Fruit fly (Drosophila melanogaster) whole organism, embryonic: Measurements from ENCODE around the gene CG45066.

Experiments used
- Abd-B ChIP-seq: fragments of 200-800 bp; sonication (Bioruptor generic); optimal IDR thresholded peaks from 2 replicates; lab custom pipeline; 2018; ENCODE audit warnings: missing biosample characterization, mild to moderate bottlenecking, missing genetic modification characterization, moderate library complexity
- Adf1 ChIP-seq: fragments of 200-800 bp; sonication (Bioruptor generic); IDR thresholded peaks from 2 replicates; pipeline ENCODE4 v1.3.6; 2022; ENCODE audit warnings: missing biosample characterization, missing genetic modification characterization
- Antp ChIP-seq: fragments of 200-800 bp; sonication (Bioruptor generic); optimal IDR thresholded peaks from 3 replicates; lab custom pipeline; 2016; ENCODE audit warnings: missing biosample characterization, missing genetic modification characterization
- Awh ChIP-seq: fragments of 200-800 bp; sonication (Bioruptor generic); IDR thresholded peaks from 2 replicates; pipeline ENCODE4, ENCODE4 v1.3.6; 2022; ENCODE audit warnings: missing biosample characterization, missing genetic modification characterization
- CG10979 ChIP-seq: fragments of 200-800 bp; sonication (Bioruptor generic); optimal IDR thresholded peaks from 2 replicates; lab custom pipeline; 2018; ENCODE audit warnings: missing biosample characterization, mild to moderate bottlenecking, missing genetic modification characterization, moderate library complexity
- CG11695 ChIP-seq: fragments of 200-800 bp; sonication (Bioruptor generic); IDR thresholded peaks from 3 replicates; pipeline ENCODE4 v1.3.6; 2022; ENCODE audit warnings: missing biosample characterization, missing genetic modification characterization
- CG12104 ChIP-seq: fragments of 200-800 bp; sonication (Bioruptor generic); optimal IDR thresholded peaks from 3 replicates; lab custom pipeline; 2016; ENCODE audit warnings: missing biosample characterization, missing genetic modification characterization
- CG1233 ChIP-seq: fragments of 200-800 bp; sonication (Bioruptor generic); optimal IDR thresholded peaks from 4 replicates; lab custom pipeline; 2018; ENCODE audit warnings: missing biosample characterization, mild to moderate bottlenecking, missing genetic modification characterization
- CG14441 ChIP-seq: fragments of 200-800 bp; sonication (Bioruptor generic); IDR thresholded peaks from 2 replicates; pipeline ENCODE4 v1.3.6; 2022; ENCODE audit warnings: missing biosample characterization, missing genetic modification characterization
- CG15269 ChIP-seq: fragments of 200-800 bp; sonication (Bioruptor generic); optimal IDR thresholded peaks from 2 replicates; lab custom pipeline; 2018; ENCODE audit warnings: missing biosample characterization, mild to moderate bottlenecking, missing genetic modification characterization, moderate library complexity
- CG17328 ChIP-seq: fragments of 200-800 bp; sonication (Bioruptor generic); IDR thresholded peaks from 2 replicates; pipeline ENCODE4 v1.3.6; 2022; ENCODE audit warnings: missing biosample characterization, missing genetic modification characterization
- CG18011 ChIP-seq: fragments of 200-800 bp; sonication (Bioruptor generic); optimal IDR thresholded peaks from 2 replicates; lab custom pipeline; 2017; ENCODE audit warnings: missing biosample characterization, missing genetic modification characterization, mild to moderate bottlenecking, moderate library complexity, missing genotype
- CG2875 ChIP-seq: fragments of 200-800 bp; sonication (Bioruptor generic); optimal IDR thresholded peaks from 2 replicates; lab custom pipeline; 2017; ENCODE audit warnings: missing biosample characterization, mild to moderate bottlenecking, missing genetic modification characterization, missing genetic modification reagents
- CG3163 ChIP-seq: fragments of 200-800 bp; sonication (Bioruptor generic); optimal IDR thresholded peaks from 3 replicates; lab custom pipeline; 2016; ENCODE audit warnings: missing biosample characterization, missing genetic modification characterization
- CG3726 ChIP-seq: fragments of 200-800 bp; sonication (Bioruptor generic); IDR thresholded peaks from 3 replicates; pipeline ENCODE4, ENCODE4 v1.3.6; 2022; ENCODE audit warnings: missing biosample characterization, missing genetic modification characterization
- CG5953 ChIP-seq: fragments of 200-800 bp; sonication (Bioruptor generic); IDR thresholded peaks from 2 replicates; pipeline ENCODE4 v1.3.6; 2022; ENCODE audit warnings: missing biosample characterization, missing genetic modification characterization
- CG6854 ChIP-seq: fragments of 200-800 bp; sonication (Bioruptor generic); optimal IDR thresholded peaks from 3 replicates; lab custom pipeline; 2017; ENCODE audit warnings: missing biosample characterization, mild to moderate bottlenecking, missing genetic modification characterization
- CG7786 ChIP-seq: fragments of 200-800 bp; sonication (Bioruptor generic); optimal IDR thresholded peaks from 2 replicates; lab custom pipeline; 2016; ENCODE audit warnings: missing biosample characterization, missing genetic modification characterization
- CHES-1-like ChIP-seq: fragments of 200-800 bp; sonication (Bioruptor generic); optimal IDR thresholded peaks from 2 replicates; lab custom pipeline; 2016; ENCODE audit warnings: missing biosample characterization, missing genetic modification characterization
- Deaf1 ChIP-seq: fragments of 200-800 bp; optimal IDR thresholded peaks from 3 replicates; lab custom pipeline; 2019; ENCODE audit warnings: missing biosample characterization, mild to moderate bottlenecking, missing genetic modification characterization, moderate library complexity
- Ets97D ChIP-seq: fragments of 200-800 bp; sonication (Bioruptor generic); optimal IDR thresholded peaks from 3 replicates; lab custom pipeline; 2016; ENCODE audit warnings: missing biosample characterization, missing genetic modification characterization
- Lpt ChIP-seq: fragments of >200 bp; optimal IDR thresholded peaks from 2 replicates; lab custom pipeline; 2018; ENCODE audit warnings: missing biosample characterization, missing genetic modification characterization
- PHDP ChIP-seq: fragments of 200-800 bp; sonication (Bioruptor generic); optimal IDR thresholded peaks from 3 replicates; lab custom pipeline; 2018; ENCODE audit warnings: missing biosample characterization, mild to moderate bottlenecking, missing genetic modification characterization, moderate library complexity
- Rx ChIP-seq: fragments of 200-800 bp; sonication (Bioruptor generic); IDR thresholded peaks from 2 replicates; pipeline ENCODE4 v1.3.6; 2022; ENCODE audit warnings: missing biosample characterization, missing genetic modification characterization
- Scr ChIP-seq: fragments of 200-800 bp; sonication (Bioruptor generic); IDR thresholded peaks from 2 replicates; pipeline ENCODE4 v1.3.6; 2022; ENCODE audit warnings: missing biosample characterization, missing genetic modification characterization; ENCODE audit not compliant: partially characterized antibody
- Sry-β ChIP-seq: fragments of 200-800 bp; sonication (Bioruptor generic); optimal IDR thresholded peaks from 2 replicates; lab custom pipeline; 2018; ENCODE audit warnings: missing biosample characterization, mild to moderate bottlenecking, missing genetic modification characterization, moderate library complexity
- Stat92E ChIP-seq, 3 experiments: fragments of >200 bp in 2 of 3; fragments of 200-800 bp in 1 of 3; sonication (Bioruptor generic) in 1 of 3; optimal IDR thresholded peaks; 2 replicates each; lab custom pipeline; 2017 to 2019; ENCODE audit warnings: missing biosample characterization in 3 of 3, missing genetic modification characterization in 3 of 3, mild to moderate bottlenecking in 1 of 3, moderate library complexity in 1 of 3
- Usf ChIP-seq: fragments of 200-800 bp; sonication (Bioruptor generic); optimal IDR thresholded peaks from 2 replicates; lab custom pipeline; 2017; ENCODE audit warnings: missing genotype, missing biosample characterization, missing genetic modification characterization
- YL-1 ChIP-seq: fragments of 200-800 bp; sonication (Bioruptor generic); optimal IDR thresholded peaks from 3 replicates; lab custom pipeline; 2017; ENCODE audit warnings: missing biosample characterization, mild to moderate bottlenecking, missing genetic modification characterization
- abd-A ChIP-seq: fragments of 200-800 bp; sonication (Bioruptor generic); optimal IDR thresholded peaks from 3 replicates; lab custom pipeline; 2019; ENCODE audit warnings: missing biosample characterization, mild to moderate bottlenecking, missing genetic modification characterization, moderate library complexity
- cad ChIP-seq: fragments of >200 bp; optimal IDR thresholded peaks from 2 replicates; lab custom pipeline; 2017; ENCODE audit warnings: missing biosample characterization, missing genetic modification characterization
- corto ChIP-seq: fragments of 200-800 bp; sonication (Bioruptor generic); optimal IDR thresholded peaks from 2 replicates; lab custom pipeline; 2016; ENCODE audit warnings: missing biosample characterization, mild to moderate bottlenecking, missing genetic modification characterization, moderate library complexity
- crc ChIP-seq: fragments of 200-800 bp; sonication (Bioruptor generic); optimal IDR thresholded peaks from 2 replicates; lab custom pipeline; 2016; ENCODE audit warnings: missing biosample characterization, missing genetic modification characterization
- da ChIP-seq: fragments of 200-800 bp; sonication (Bioruptor generic); optimal IDR thresholded peaks from 2 replicates; lab custom pipeline; 2016; ENCODE audit warnings: missing biosample characterization, missing genetic modification characterization
- dati ChIP-seq: fragments of 200-800 bp; sonication (Bioruptor generic); IDR thresholded peaks from 2 replicates; pipeline ENCODE4 v1.3.6; 2022; ENCODE audit warnings: missing biosample characterization, missing genetic modification characterization
- ewg ChIP-seq: fragments of 200-800 bp; sonication (Bioruptor generic); optimal IDR thresholded peaks from 3 replicates; lab custom pipeline; 2017; ENCODE audit warnings: mild to moderate bottlenecking, missing biosample characterization, missing genetic modification reagents, missing genetic modification characterization
- gfzf ChIP-seq: fragments of 200-800 bp; sonication (Bioruptor generic); optimal IDR thresholded peaks from 2 replicates; lab custom pipeline; 2016; ENCODE audit warnings: missing biosample characterization, mild to moderate bottlenecking, missing genetic modification characterization, moderate library complexity
- hkb ChIP-seq, 2 experiments: fragments of 200-800 bp in 1 of 2; fragments of >200 bp in 1 of 2; sonication (Bioruptor generic) in 1 of 2; IDR thresholded peaks in 1 of 2; optimal IDR thresholded peaks in 1 of 2; 2 replicates each; pipeline versions ENCODE4 v1.3.6 to Lab custom; 2017 to 2022; ENCODE audit warnings: missing biosample characterization in 1 of 2, missing genetic modification characterization in 1 of 2
- insv ChIP-seq, 2 experiments: fragments of 200-800 bp; sonication (Bioruptor generic); optimal IDR thresholded peaks; 3 replicates each; lab custom pipeline; 2016 to 2018; ENCODE audit warnings: missing biosample characterization in 2 of 2, missing genetic modification characterization in 2 of 2
- ken ChIP-seq: fragments of 200-800 bp; sonication (Bioruptor generic); IDR thresholded peaks from 3 replicates; pipeline ENCODE4 v1.3.6; 2022; ENCODE audit warnings: missing biosample characterization, missing genetic modification characterization
- lmd ChIP-seq: fragments of 200-800 bp; sonication (Bioruptor generic); IDR thresholded peaks from 2 replicates; pipeline ENCODE4 v1.3.6; 2022; ENCODE audit warnings: missing biosample characterization, missing genetic modification characterization
- nau ChIP-seq: fragments of 200-800 bp; sonication (Bioruptor generic); optimal IDR thresholded peaks from 3 replicates; lab custom pipeline; 2017; ENCODE audit warnings: missing biosample characterization, mild to moderate bottlenecking, missing genetic modification characterization, missing genetic modification reagents
- row ChIP-seq: fragments of 200-800 bp; sonication (Bioruptor generic); IDR thresholded peaks from 3 replicates; pipeline ENCODE4 v1.3.6; 2022; ENCODE audit warnings: missing biosample characterization, missing genetic modification characterization
- sima ChIP-seq: fragments of 200-800 bp; sonication (Bioruptor generic); optimal IDR thresholded peaks from 2 replicates; lab custom pipeline; 2016; ENCODE audit warnings: missing biosample characterization, missing genetic modification characterization
- slbo ChIP-seq: fragments of 200-800 bp; sonication (Bioruptor generic); IDR thresholded peaks from 2 replicates; pipeline ENCODE4 v1.3.6; 2022; ENCODE audit warnings: missing biosample characterization, missing genetic modification characterization
- sr ChIP-seq: fragments of 200-800 bp; sonication (Bioruptor generic); IDR thresholded peaks from 3 replicates; pipeline ENCODE4 v1.3.6; 2022; ENCODE audit warnings: missing biosample characterization, missing genetic modification characterization
- tio ChIP-seq: fragments of 200-800 bp; sonication (Bioruptor generic); optimal IDR thresholded peaks from 2 replicates; lab custom pipeline; 2017; ENCODE audit warnings: missing biosample characterization, missing genetic modification characterization, inconsistent platforms
- wdn ChIP-seq: fragments of 200-800 bp; sonication (Bioruptor generic); IDR thresholded peaks from 2 replicates; pipeline ENCODE4 v1.3.6; 2022; ENCODE audit warnings: missing biosample characterization, missing genetic modification characterization
- wor ChIP-seq: fragments of 200-800 bp; sonication (Bioruptor generic); IDR thresholded peaks from 2 replicates; pipeline ENCODE4 v1.3.6; 2022; ENCODE audit warnings: missing biosample characterization, missing genetic modification characterization

The CG45066 gene

DNA sequence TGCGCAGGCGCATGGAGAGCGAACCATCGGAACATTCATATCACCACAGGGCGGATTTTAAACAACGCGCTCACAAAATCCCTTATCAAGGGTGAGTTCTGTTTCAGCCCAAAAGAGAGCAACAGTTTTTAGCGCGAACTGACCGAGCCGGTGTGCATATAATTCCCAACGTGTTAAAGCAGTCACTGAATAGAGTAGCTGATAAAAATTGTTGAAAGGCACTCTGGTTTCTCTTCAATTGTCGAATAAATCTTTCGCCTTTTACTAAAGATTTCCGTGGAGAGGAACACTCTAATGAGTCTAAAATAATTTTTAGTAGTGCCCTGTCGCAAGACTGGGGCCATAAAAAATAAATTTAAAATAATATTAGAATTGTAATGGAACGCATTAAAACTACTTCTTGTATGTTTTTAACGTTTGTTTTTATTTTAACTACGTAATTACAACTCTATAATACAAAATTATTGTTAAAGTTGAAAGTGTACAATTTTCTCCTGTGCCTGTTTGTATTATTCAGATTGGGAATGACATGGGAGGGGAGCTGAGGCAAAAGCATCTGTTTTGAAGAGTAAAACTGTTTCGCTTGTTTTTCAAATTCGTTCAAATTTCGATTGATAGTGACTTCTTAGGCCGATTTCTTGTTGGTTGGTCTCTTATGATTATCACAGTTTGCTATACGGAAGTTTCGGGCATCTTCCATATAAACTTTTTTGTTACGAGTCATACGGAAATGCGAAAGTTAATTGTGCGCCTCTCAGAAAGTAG lies 20.3 kb downstream of the CG45066 start (continued):
- TF ChIP-seq CG15269 (tag; lab: Kevin White, UChicago) = peak; percentile 50
- TF ChIP-seq insv (GFP tag; optimal IDR thresholded peaks at IDR 0.05; lab: Kevin White, UChicago) = peak in 1 of 2 experiments; percentile 62
- no peak for TF ChIP-seq Sry-β
- TF ChIP-seq CG3163 = peak; percentile 31
- TF ChIP-seq abd-A (tag; lab: Kevin White, UChicago) = peak; percentile 97
- TF ChIP-seq nau = no peak
- TF ChIP-seq da (GFP tag; lab: Kevin White, UChicago) = no peak
- TF ChIP-seq CG12104 = no peak
- TF ChIP-seq CG1233 (GFP tag; lab: Kevin White, UChicago) = peak; percentile 32
- TF ChIP-seq Lpt (GFP tag; lab: Kevin White, UChicago) = no peak
- TF ChIP-seq cad (GFP tag; lab: Kevin White, UChicago) = no peak
- peak; percentile 72 for TF ChIP-seq ewg (GFP tag; lab: Kevin White, UChicago)
- no peak for TF ChIP-seq dati
- TF ChIP-seq Adf1 (GFP tag; lab: Robert Waterston, UW) = peak; percentile 26; the same call in 1 of the 2 replicates
- no peak for TF ChIP-seq sima (GFP tag; lab: Kevin White, UChicago)
- peak; percentile 34 for TF ChIP-seq PHDP
- TF ChIP-seq wor = no peak
- TF ChIP-seq CG7786 (GFP tag; lab: Kevin White, UChicago) = peak; percentile 53
- no peak for TF ChIP-seq crc (GFP tag; lab: Kevin White, UChicago)
- no peak for TF ChIP-seq CG14441 (GFP tag; lab: Robert Waterston, UW)
- TF ChIP-seq Awh (GFP tag; lab: Robert Waterston, UW) = 0 out of 2 replicates have a peak, but pooled peaks have one; percentile 33
- peak; percentile 47; the same call in 2 of the 3 replicates for TF ChIP-seq row (GFP tag; lab: Robert Waterston, UW)
- peak; percentile 29 for TF ChIP-seq CG2875 (GFP tag; lab: Kevin White, UChicago)
- TF ChIP-seq gfzf (GFP tag; lab: Kevin White, UChicago) = no peak
- no peak for TF ChIP-seq CG3726 (GFP tag; lab: Robert Waterston, UW)
- TF ChIP-seq slbo (GFP tag; lab: Robert Waterston, UW) = no peak; the same call in 1 of the 2 replicates
- no peak for TF ChIP-seq Usf (GFP tag; lab: Kevin White, UChicago)
- TF ChIP-seq CG10979 (tag; lab: Kevin White, UChicago) = peak; percentile 45
- peak; percentile 38 for TF ChIP-seq Antp (GFP tag; lab: Kevin White, UChicago)
- TF ChIP-seq Abd-B (GFP tag; lab: Kevin White, UChicago) = no peak
- TF ChIP-seq CG11695 (GFP tag; lab: Robert Waterston, UW) = no peak
- no peak for TF ChIP-seq hkb (optimal IDR thresholded peaks at IDR 0.05; lab: Kevin White, UChicago)
- TF ChIP-seq hkb (GFP tag; IDR thresholded peaks at IDR 0.05; lab: Robert Waterston, UW) = peak; percentile 66
- TF ChIP-seq YL-1 (GFP tag; lab: Kevin White, UChicago) = no peak
- no peak for TF ChIP-seq Ets97D
- no peak for TF ChIP-seq CG5953 (GFP tag; lab: Robert Waterston, UW)
- peak; percentile 25; the same call in 1 of the 2 replicates for TF ChIP-seq Scr (GFP tag; lab: Robert Waterston, UW)
- no peak for TF ChIP-seq Deaf1
- TF ChIP-seq CG17328 (GFP tag; lab: Robert Waterston, UW) = peak; percentile 43; the same call in 1 of the 2 replicates
- TF ChIP-seq ken (GFP tag; lab: Robert Waterston, UW) = peak; percentile 59; the same call in 1 of the 3 replicates
- 0 out of 2 replicates have a peak, but pooled peaks have one; percentile 14 for TF ChIP-seq lmd
- TF ChIP-seq wdn = no peak
- TF ChIP-seq sr (GFP tag; lab: Robert Waterston, UW) = 0 out of 3 replicates have a peak, but pooled peaks have one; percentile 57
- TF ChIP-seq corto (GFP tag; lab: Kevin White, UChicago) = no peak
- TF ChIP-seq CHES-1-like (GFP tag; lab: Kevin White, UChicago) = peak; percentile 24
- no peak for TF ChIP-seq CG6854
- TF ChIP-seq CG18011 = no peak
- TF ChIP-seq Rx (GFP tag; lab: Robert Waterston, UW) = peak; percentile 25; the same call in 1 of the 2 replicates
- TF ChIP-seq tio (GFP tag; lab: Kevin White, UChicago) = no peak
- peak in 1 of 3 experiments; percentile 81 for TF ChIP-seq Stat92E (GFP tag; optimal IDR thresholded peaks at IDR 0.05; lab: Kevin White, UChicago)
